Worm (Caenorhabditis elegans): Measurements from ENCODE around the gene K01A6.7.

The K01A6.7 gene

ce11 chrIV:11738092-11738617 is at the start of gene K01A6.7:
Gene K01A6.7, minus strand, starts transcription at chrIV:11738567.
- TF ChIP-seq aha-1 (tag) (peak; percentile 95), ZK546.5 (tag; optimal IDR thresholded peaks at IDR 0.05) (no peak)

- TF ChIP-seq nhr-111 (GFP tag; optimal IDR thresholded peaks at IDR 0.05) (no peak), dmd-6 (GFP tag; IDR thresholded peaks at IDR 0.05) (no peak), nhr-25 (tag; optimal IDR thresholded peaks at IDR 0.05; ENCODE audit: borderline replicate concordance, insufficient read depth) (no peak), ztf-7 (tag; optimal IDR thresholded peaks at IDR 0.05) (no peak), ces-1 (GFP tag; optimal IDR thresholded peaks at IDR 0.05) (no peak), zag-1 (tag; optimal IDR thresholded peaks at IDR 0.05) (no peak), mxl-3 (GFP tag; optimal IDR thresholded peaks at IDR 0.05) (no peak), spr-1 (tag; optimal IDR thresholded peaks at IDR 0.05) (no peak), zip-2 (tag; optimal IDR thresholded peaks at IDR 0.05) (no peak), dmd-8 (GFP tag; IDR thresholded peaks at IDR 0.05) (no peak), Y5F2A.4 (GFP tag; optimal IDR thresholded peaks at IDR 0.05) (no peak), aha-1 (tag) (no peak), nhr-28 (tag; optimal IDR thresholded peaks at IDR 0.05) (no peak), pha-4 (GFP tag; IDR thresholded peaks at IDR 0.05) (no peak), pha-4 (tag; optimal IDR thresholded peaks at IDR 0.05) (no peak), lir-3 (tag; optimal IDR thresholded peaks at IDR 0.05) (no peak), daf-16 (GFP tag; optimal IDR thresholded peaks at IDR 0.05) (no peak), daf-16 (tag; optimal IDR thresholded peaks at IDR 0.05) (no peak), hmg-1.1 (GFP tag; IDR thresholded peaks at IDR 0.05) (no peak)
Measured at ce11 chrIV:11787793-11788192, 49.4 kb upstream of the K01A6.7 start.

ce11 chrIV:11785064-11785840 is 46.9 kb upstream of the K01A6.7 start:
- peak; percentile 30 for TF ChIP-seq aha-1 (tag)
- TF ChIP-seq lin-15B (tag; optimal IDR thresholded peaks at IDR 0.05), result no peak
- TF ChIP-seq Y75B8A.6 (GFP tag; IDR thresholded peaks at IDR 0.05), result no peak
- no peak for TF ChIP-seq nhr-111 (GFP tag; optimal IDR thresholded peaks at IDR 0.05)
- no peak for TF ChIP-seq ceh-44 (GFP tag; IDR thresholded peaks at IDR 0.05)
- no peak for TF ChIP-seq duxl-1 (tag; optimal IDR thresholded peaks at IDR 0.05; ENCODE audit: poor library complexity)
- TF ChIP-seq mdl-1 (tag; optimal IDR thresholded peaks at IDR 0.05), result no peak
- peak in 1 of 2 experiments; percentile 74 for TF ChIP-seq unc-62 (GFP tag; optimal IDR thresholded peaks at IDR 0.05 in 1 of 2)
- TF ChIP-seq unc-62 (tag; optimal IDR thresholded peaks at IDR 0.05), result no peak
- TF ChIP-seq fkh-10 (GFP tag; optimal IDR thresholded peaks at IDR 0.05), result peak; percentile 50
- no peak for TF ChIP-seq nhr-25 (tag; optimal IDR thresholded peaks at IDR 0.05; ENCODE audit: borderline replicate concordance, insufficient read depth)
- TF ChIP-seq spr-3 (GFP tag; optimal IDR thresholded peaks at IDR 0.05), result no peak
- TF ChIP-seq ctbp-1 (GFP tag; IDR thresholded peaks at IDR 0.05), result peak; percentile 59; the same call in 1 of the 2 replicates
- TF ChIP-seq F10B5.3 (tag; optimal IDR thresholded peaks at IDR 0.05), result no peak
- TF ChIP-seq nhr-48 (tag; optimal IDR thresholded peaks at IDR 0.05), result no peak
- 0 out of 2 replicates have a peak, but pooled peaks have one; percentile 4 for TF ChIP-seq lim-7 (GFP tag; IDR thresholded peaks at IDR 0.05)
- TF ChIP-seq lsy-2 (tag; optimal IDR thresholded peaks at IDR 0.05), result peak in 1 of 2 experiments; percentile 4
- no peak for TF ChIP-seq ceh-62 (tag; optimal IDR thresholded peaks at IDR 0.05)
- peak; percentile 17; the same call in 1 of the 2 replicates for TF ChIP-seq set-16 (GFP tag; IDR thresholded peaks at IDR 0.05)
- TF ChIP-seq ces-1 (GFP tag; optimal IDR thresholded peaks at IDR 0.05), result peak; percentile 9
- TF ChIP-seq nhr-6 (tag; optimal IDR thresholded peaks at IDR 0.05), result no peak
